Fruit fly (Drosophila melanogaster) whole organism, adult: ENCODE results near the gene Or82a.
"Not testable (repeated sequence)": the region's sequence is repeated elsewhere in the genome, so short reads cannot be mapped to it uniquely, and the experiment has no call there.

Experiments used
- CG11617 ChIP-seq: fragments of 200-800 bp; sonication (Bioruptor generic); optimal IDR thresholded peaks from 2 replicates; lab custom pipeline; 2017; ENCODE audit warnings: mild to moderate bottlenecking, missing biosample characterization, missing genetic modification reagents, missing genetic modification characterization
- CG12768 ChIP-seq: fragments of 200-800 bp; sonication (Bioruptor generic); optimal IDR thresholded peaks from 2 replicates; lab custom pipeline; 2017; ENCODE audit warnings: missing biosample characterization, missing genetic modification characterization, mild to moderate bottlenecking, moderate library complexity, missing genetic modification reagents
- CG14711 ChIP-seq: fragments of 200-800 bp; sonication (Bioruptor generic); optimal IDR thresholded peaks from 2 replicates; lab custom pipeline; 2018; ENCODE audit warnings: missing biosample characterization, mild to moderate bottlenecking, missing genetic modification characterization, moderate library complexity
- CG1620 ChIP-seq: fragments of 200-800 bp; sonication (Bioruptor generic); optimal IDR thresholded peaks from 2 replicates; lab custom pipeline; 2016; ENCODE audit warnings: missing biosample characterization, missing genetic modification characterization
- CG33017 ChIP-seq: fragments of 200-800 bp; sonication (Bioruptor generic); optimal IDR thresholded peaks from 2 replicates; lab custom pipeline; 2018; ENCODE audit warnings: missing biosample characterization, mild to moderate bottlenecking, missing genetic modification characterization, moderate library complexity
- CG5204 ChIP-seq: fragments of 200-800 bp; sonication (Bioruptor generic); optimal IDR thresholded peaks from 2 replicates; lab custom pipeline; 2016; ENCODE audit warnings: missing biosample characterization, missing genetic modification characterization
- CG7045 ChIP-seq: fragments of 200-800 bp; sonication (Bioruptor generic); optimal IDR thresholded peaks from 2 replicates; lab custom pipeline; 2017; ENCODE audit warnings: missing biosample characterization, mild to moderate bottlenecking, missing genetic modification characterization
- CG7101 ChIP-seq: fragments of 200-800 bp; sonication (Bioruptor generic); optimal IDR thresholded peaks from 2 replicates; lab custom pipeline; 2018; ENCODE audit warnings: missing biosample characterization, mild to moderate bottlenecking, missing genetic modification characterization, moderate library complexity
- Clk ChIP-seq: fragments of 200-800 bp; sonication (Bioruptor generic); optimal IDR thresholded peaks from 2 replicates; lab custom pipeline; 2017; ENCODE audit warnings: missing biosample characterization, missing genetic modification characterization
- Crg-1 ChIP-seq: fragments of 200-800 bp; sonication (Bioruptor generic); optimal IDR thresholded peaks from 2 replicates; lab custom pipeline; 2016; ENCODE audit warnings: missing biosample characterization, missing genetic modification characterization
- Hr96 ChIP-seq: fragments of 200-800 bp; sonication (Bioruptor generic); optimal IDR thresholded peaks from 2 replicates; lab custom pipeline; 2016; ENCODE audit warnings: missing biosample characterization, missing genetic modification characterization
- Mnt ChIP-seq: fragments of 200-800 bp; sonication (Bioruptor generic); optimal IDR thresholded peaks from 2 replicates; lab custom pipeline; 2016; ENCODE audit warnings: missing biosample characterization, mild to moderate bottlenecking, missing genetic modification characterization
- bab1 ChIP-seq: fragments of 200-800 bp; sonication (Bioruptor generic); optimal IDR thresholded peaks from 3 replicates; lab custom pipeline; 2019; ENCODE audit warnings: missing biosample characterization, mild to moderate bottlenecking, missing genetic modification characterization, moderate library complexity
- cic ChIP-seq: fragments of 200-800 bp; sonication (Bioruptor generic); optimal IDR thresholded peaks from 2 replicates; lab custom pipeline; 2017; ENCODE audit warnings: missing biosample characterization, mild to moderate bottlenecking, missing genetic modification characterization, moderate library complexity
- cnc ChIP-seq, 2 experiments: fragments of >200 bp; optimal IDR thresholded peaks; 2 replicates each; lab custom pipeline; 2017
- kay ChIP-seq: fragments of 200-800 bp; sonication (Bioruptor generic); peaks from one replicate; lab custom pipeline; 2016; ENCODE audit warnings: missing biosample characterization, missing genetic modification characterization, borderline replicate concordance
- ovo ChIP-seq: fragments of 200-800 bp; sonication (Bioruptor generic); optimal IDR thresholded peaks from 2 replicates; lab custom pipeline; 2016; ENCODE audit warnings: missing biosample characterization, missing genetic modification characterization
- pad ChIP-seq: fragments of 200-800 bp; sonication (Bioruptor generic); optimal IDR thresholded peaks from 3 replicates; lab custom pipeline; 2017; ENCODE audit warnings: missing biosample characterization, missing genetic modification characterization, mild to moderate bottlenecking, moderate library complexity, missing genetic modification reagents
- tj ChIP-seq: fragments of 200-800 bp; sonication (Bioruptor generic); optimal IDR thresholded peaks from 3 replicates; lab custom pipeline; 2017; ENCODE audit warnings: missing biosample characterization, mild to moderate bottlenecking, missing genetic modification characterization, moderate library complexity
- toe ChIP-seq: fragments of 200-800 bp; sonication (Bioruptor generic); optimal IDR thresholded peaks from 2 replicates; lab custom pipeline; 2016; ENCODE audit warnings: missing biosample characterization, missing genetic modification characterization

Or82a gene

DNA sequence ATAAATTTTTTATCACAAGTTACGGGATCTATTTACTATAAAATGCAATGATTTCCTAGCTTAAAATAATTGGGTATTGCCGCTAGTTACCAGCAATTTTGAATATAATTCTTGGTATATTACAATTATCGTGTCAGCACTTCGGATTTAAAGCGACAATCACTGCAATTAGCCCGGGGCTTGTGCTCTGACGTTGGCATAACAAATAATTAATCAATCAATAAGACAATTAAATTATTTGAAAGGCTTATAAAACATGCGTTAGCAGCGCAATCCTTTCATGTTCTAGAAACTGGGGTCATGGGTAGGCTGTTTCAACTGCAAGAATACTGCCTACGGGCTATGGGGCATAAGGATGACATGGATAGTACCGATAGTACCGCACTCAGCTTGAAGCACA is at the start of gene Or82a:
Gene Or82a, plus strand, starts transcription at position 301 of the 400 bp plus-strand sequence.
- TF ChIP-seq pad (no peak), ovo (no peak), CG12768 (GFP tag; lab: Kevin White, UChicago) (no peak), CG1620 (no peak), kay (no peak), CG11617 (GFP tag; lab: Kevin White, UChicago) (no peak), CG14711 (no peak), CG7045 (GFP tag; lab: Kevin White, UChicago) (no peak), bab1 (GFP tag; lab: Kevin White, UChicago) (no peak), Mnt (no peak), CG7101 (tag; lab: Kevin White, UChicago) (no peak), Crg-1 (GFP tag; lab: Kevin White, UChicago) (no peak), cic (GFP tag; lab: Kevin White, UChicago) (no peak), Hr96 (no peak)

DNA sequence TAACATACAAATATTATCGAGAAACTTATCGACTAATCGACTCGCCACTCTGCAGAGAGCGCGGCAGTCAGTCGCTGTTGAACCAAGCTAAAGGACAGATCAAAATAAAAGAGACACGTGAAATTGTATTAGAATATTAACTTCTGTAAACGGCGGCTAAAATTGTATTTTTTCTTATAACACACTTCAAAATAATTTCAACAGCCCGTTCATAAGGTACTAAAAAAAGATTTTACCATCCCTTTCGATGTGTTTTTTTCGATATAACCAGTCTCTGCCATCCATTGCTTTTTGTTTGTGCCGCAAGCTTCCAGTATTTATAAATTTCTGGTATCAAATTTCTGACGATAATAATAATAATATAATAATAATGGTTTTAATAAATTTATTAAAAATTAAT is 45.3 kb upstream of the Or82a start, which contains the start of gene aux:
Gene aux, plus strand, starts transcription at position 301 of the 400 bp plus-strand sequence.
- TF ChIP-seq kay; CG7045 (GFP tag; lab: Kevin White, UChicago); CG14711: not testable (repeated sequence)

DNA sequence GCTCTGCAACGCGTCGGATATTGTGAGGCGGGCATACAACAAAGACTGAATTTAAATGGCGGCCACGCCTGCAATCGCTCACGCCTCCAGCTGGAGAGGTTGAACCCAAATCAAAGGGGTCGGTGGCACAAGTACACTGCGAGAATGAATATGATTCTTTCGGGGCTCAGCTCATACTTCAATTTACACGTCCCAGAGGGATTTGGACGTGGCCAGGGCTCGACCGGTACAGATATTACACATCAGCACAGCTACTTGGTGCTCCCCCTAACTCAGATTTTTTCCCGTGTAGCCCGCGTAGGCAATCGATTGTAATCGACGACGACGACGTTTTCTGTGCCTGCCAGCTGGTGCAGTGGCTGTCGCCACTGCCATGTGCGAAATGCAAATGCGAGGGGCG is 42.7 kb upstream of the Or82a start:
- TF ChIP-seq CG33017 (tag; lab: Kevin White, UChicago) (peak; percentile 12), CG11617 (GFP tag; lab: Kevin White, UChicago) (no peak), toe (peak; percentile 23), CG12768 (GFP tag; lab: Kevin White, UChicago) (peak; percentile 53), CG7101 (tag; lab: Kevin White, UChicago) (peak; percentile 17), tj (GFP tag; lab: Kevin White, UChicago) (peak; percentile 3), CG5204 (peak; percentile 61), Mnt (no peak), CG7045 (GFP tag; lab: Kevin White, UChicago) (peak; percentile 39), Hr96 (peak; percentile 25)

DNA sequence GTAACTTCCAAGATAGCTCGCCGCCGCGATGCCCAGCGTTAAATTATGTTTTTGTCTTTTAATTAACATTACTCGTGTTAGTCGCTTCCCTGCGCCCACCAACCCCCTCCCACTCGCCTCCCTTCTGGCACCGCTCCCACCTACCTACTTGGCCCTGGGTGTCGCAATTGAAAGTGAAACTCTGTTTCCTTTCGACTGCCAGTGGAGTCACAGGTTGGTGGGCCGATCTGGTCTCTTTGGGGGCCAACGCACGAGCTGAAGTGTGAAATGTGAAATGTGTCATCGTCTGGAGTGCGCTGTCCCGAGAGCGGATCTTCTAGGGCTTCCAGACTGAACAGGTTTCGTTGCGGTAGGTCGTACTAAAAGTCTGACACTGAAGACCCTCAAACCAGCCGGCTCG is 42.2 kb upstream of the Or82a start:
- TF ChIP-seq Crg-1 (GFP tag; lab: Kevin White, UChicago) (no peak), CG12768 (GFP tag; lab: Kevin White, UChicago) (no peak), CG5204 (no peak), tj (GFP tag; lab: Kevin White, UChicago) (no peak), Hr96 (no peak), cic (GFP tag; lab: Kevin White, UChicago) (no peak), CG1620 (no peak), CG7045 (GFP tag; lab: Kevin White, UChicago) (no peak), Clk (GFP tag; lab: Kevin White, UChicago) (no peak), Mnt (no peak), kay (no peak), toe (no peak), CG7101 (tag; lab: Kevin White, UChicago) (no peak), bab1 (GFP tag; lab: Kevin White, UChicago) (no peak), cnc (optimal IDR thresholded peaks at IDR 0.05; lab: Kevin White, UChicago) (no peak), ovo (no peak), CG33017 (tag; lab: Kevin White, UChicago) (no peak)

DNA sequence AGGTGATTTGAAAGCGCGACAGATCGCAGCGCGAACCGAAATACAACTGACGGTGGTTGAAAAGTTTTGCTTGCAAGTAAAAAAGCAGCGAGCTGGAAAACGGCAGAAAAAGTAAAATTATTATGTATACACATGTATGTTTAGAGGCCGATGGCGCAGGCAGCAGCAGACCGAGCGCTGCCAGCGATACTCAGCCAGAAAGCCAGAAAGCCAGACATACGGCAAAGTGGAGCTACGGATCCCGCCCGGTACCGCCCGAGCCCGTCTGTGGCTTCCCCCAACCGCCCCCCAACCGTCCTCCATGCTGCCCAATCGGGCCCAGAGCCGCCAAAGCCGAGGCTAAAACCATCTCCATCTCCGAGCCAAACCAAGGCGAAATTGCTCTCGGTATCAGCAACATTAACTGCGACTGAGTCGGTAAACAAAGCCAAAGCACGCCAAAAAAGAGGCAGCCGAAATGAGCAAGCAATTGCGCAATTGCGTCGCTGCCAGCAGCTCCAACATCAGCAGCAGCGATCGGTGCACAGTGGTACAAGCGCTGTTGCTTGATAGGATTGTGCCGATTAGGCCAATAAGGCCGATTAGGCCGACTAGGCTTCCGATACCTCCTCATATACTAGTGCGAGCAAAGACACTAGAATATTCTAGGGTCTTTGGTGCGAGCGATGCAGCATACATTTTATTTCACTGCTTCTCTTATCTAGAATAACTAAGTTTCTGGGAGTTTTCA is 41.3 kb upstream of the Or82a start, which contains the start of gene CG14636:
Gene CG14636, minus strand, starts transcription at position 51 of the 730 bp plus-strand sequence.
- TF ChIP-seq CG33017 (tag; lab: Kevin White, UChicago) = no peak
- TF ChIP-seq kay = no peak
- TF ChIP-seq CG14711 = no peak
- no peak for TF ChIP-seq CG11617 (GFP tag; lab: Kevin White, UChicago)
- no peak for TF ChIP-seq toe
- no peak for TF ChIP-seq cic (GFP tag; lab: Kevin White, UChicago)
- TF ChIP-seq Clk (GFP tag; lab: Kevin White, UChicago) = no peak
- TF ChIP-seq Mnt = no peak
- no peak for TF ChIP-seq bab1 (GFP tag; lab: Kevin White, UChicago)
- no peak for TF ChIP-seq CG1620
- TF ChIP-seq ovo = no peak
- TF ChIP-seq tj (GFP tag; lab: Kevin White, UChicago) = no peak
- no peak for TF ChIP-seq cnc (optimal IDR thresholded peaks at IDR 0.05; lab: Kevin White, UChicago)
- TF ChIP-seq CG7101 (tag; lab: Kevin White, UChicago) = no peak
- no peak for TF ChIP-seq pad
- no peak for TF ChIP-seq Crg-1 (GFP tag; lab: Kevin White, UChicago)

DNA sequence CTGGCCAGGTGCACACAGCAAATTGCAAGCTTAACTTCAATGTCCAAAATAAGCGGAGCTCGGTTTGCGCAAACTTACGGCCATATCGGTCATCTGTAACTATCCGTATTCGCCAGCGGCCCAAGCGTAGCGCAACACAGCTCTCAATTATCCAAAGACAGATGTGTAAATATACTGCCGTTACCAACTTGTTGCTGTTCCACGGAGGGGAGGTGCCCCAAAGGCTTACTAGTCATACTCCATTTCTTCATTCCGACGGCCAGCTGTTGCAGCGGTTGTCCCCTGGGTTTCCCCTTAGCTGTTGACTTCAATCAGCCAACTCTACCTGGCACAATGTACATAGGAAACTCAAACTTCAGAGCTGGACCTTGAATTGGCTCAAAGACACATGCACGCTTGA is 36.7 kb upstream of the Or82a start, which contains the start of gene CG31516:
Gene CG31516, minus strand, starts transcription at position 101 of the 400 bp plus-strand sequence.
- no peak for TF ChIP-seq tj (GFP tag; lab: Kevin White, UChicago)
- no peak for TF ChIP-seq pad
- TF ChIP-seq Mnt = no peak
- TF ChIP-seq CG7101 (tag; lab: Kevin White, UChicago) = no peak
- no peak for TF ChIP-seq Clk (GFP tag; lab: Kevin White, UChicago)
- TF ChIP-seq CG33017 (tag; lab: Kevin White, UChicago) = no peak
- TF ChIP-seq CG5204 = no peak
- TF ChIP-seq Crg-1 (GFP tag; lab: Kevin White, UChicago) = no peak
- TF ChIP-seq kay = no peak
- TF ChIP-seq cnc (optimal IDR thresholded peaks at IDR 0.05; lab: Kevin White, UChicago) = no peak
- TF ChIP-seq CG14711 = no peak
- TF ChIP-seq Hr96 = no peak
- no peak for TF ChIP-seq CG1620
- TF ChIP-seq toe = no peak
